Worm (Caenorhabditis elegans) whole organism, early embryonic: ENCODE data around the gene F57G9.3.

Experiments
- B0310.2 ChIP-seq: sonication (generic microtip); optimal IDR thresholded peaks from 2 replicates; lab custom pipeline; 2016; ENCODE audit warnings: mild to moderate bottlenecking, missing genetic modification characterization, missing compliant biosample characterization
- F13C5.2 ChIP-seq: sonication (generic microtip); optimal IDR thresholded peaks from 2 replicates; lab custom pipeline; 2017; ENCODE audit warnings: mild to moderate bottlenecking, missing genetic modification characterization, inconsistent platforms, missing compliant biosample characterization
- aly-1 ChIP-seq: sonication (generic microtip); optimal IDR thresholded peaks from 2 replicates; lab custom pipeline; 2016; ENCODE audit warnings: missing genetic modification characterization, missing compliant biosample characterization
- ama-1 ChIP-seq: fragments of 150-350 bp; optimal IDR thresholded peaks from 2 replicates; lab custom pipeline; 2014
- ceh-13 ChIP-seq: fragments of 200-800 bp; sonication (Bioruptor generic); optimal IDR thresholded peaks from 2 replicates; lab custom pipeline; 2018; ENCODE audit warnings: mild to moderate bottlenecking, missing genetic modification characterization, missing compliant biosample characterization
- ceh-36 ChIP-seq: sonication (generic microtip); optimal IDR thresholded peaks from 2 replicates; lab custom pipeline; 2016; ENCODE audit warnings: missing genetic modification characterization, inconsistent platforms, missing compliant biosample characterization
- ets-7 ChIP-seq: sonication (generic microtip); optimal IDR thresholded peaks from 2 replicates; lab custom pipeline; 2016; ENCODE audit warnings: missing genotype, missing genetic modification characterization, missing compliant biosample characterization
- flt-1 ChIP-seq: fragments of 200-800 bp; sonication (Bioruptor generic); IDR thresholded peaks from 2 replicates; pipeline ENCODE4 v1.3.6; 2022; ENCODE audit warnings: missing genetic modification characterization, missing compliant biosample characterization
- hmbx-1 ChIP-seq: sonication (generic microtip); optimal IDR thresholded peaks from 2 replicates; lab custom pipeline; 2016; ENCODE audit warnings: mild to moderate bottlenecking, missing genetic modification characterization, missing compliant biosample characterization
- hmg-4 ChIP-seq: fragments of 200-800 bp; sonication (Bioruptor generic); optimal IDR thresholded peaks from 2 replicates; lab custom pipeline; 2018; ENCODE audit warnings: mild to moderate bottlenecking, missing genetic modification characterization, missing compliant biosample characterization
- hnd-1 ChIP-seq: sonication (generic microtip); optimal IDR thresholded peaks from 2 replicates; lab custom pipeline; 2016; ENCODE audit warnings: missing genetic modification characterization, missing compliant biosample characterization
- pes-1 ChIP-seq: fragments of 200-800 bp; sonication (Bioruptor generic); IDR thresholded peaks from 2 replicates; pipeline ENCODE4 v1.3.6; 2022; ENCODE audit warnings: missing genetic modification reagents, missing genetic modification characterization, missing compliant biosample characterization
- scrt-1 ChIP-seq: fragments of 200-800 bp; sonication (Bioruptor generic); IDR thresholded peaks from 2 replicates; pipeline ENCODE4 v1.3.6; 2022; ENCODE audit warnings: missing genetic modification characterization, missing compliant biosample characterization
- sea-1 ChIP-seq: fragments of 200-800 bp; sonication (Bioruptor generic); conservative IDR thresholded peaks from 2 replicates; pipeline ENCODE4 v1.3.6; 2022; ENCODE audit warnings: missing genetic modification characterization, missing compliant biosample characterization
- tbx-11 ChIP-seq: fragments of 200-800 bp; sonication (Bioruptor generic); IDR thresholded peaks from 2 replicates; pipeline ENCODE4 v1.3.6; 2022; ENCODE audit warnings: missing genetic modification characterization, missing compliant biosample characterization
- tbx-37 ChIP-seq: fragments of 200-800 bp; sonication (Bioruptor generic); conservative IDR thresholded peaks from 2 replicates; pipeline ENCODE4 v1.3.6; 2022; ENCODE audit warnings: missing genetic modification reagents, missing genetic modification characterization, missing compliant biosample characterization
- tra-4 ChIP-seq: sonication (generic microtip); optimal IDR thresholded peaks from 2 replicates; lab custom pipeline; 2017; ENCODE audit warnings: missing genetic modification characterization, missing compliant biosample characterization

The F57G9.3 gene

ce11 chrII:12410107-12410506, at the start of gene F57G9.3:
Gene F57G9.3 (minus strand): TSS chrII:12410207.
- TF ChIP-seq flt-1 (GFP tag; lab: Robert Waterston, UW) = no peak
- no peak for TF ChIP-seq ceh-36 (tag; lab: Kevin White, UChicago)
- TF ChIP-seq sea-1 (GFP tag; lab: Robert Waterston, UW) = no peak

ce11 chrII:12459422-12459821, 49.4 kb upstream of the F57G9.3 start, which contains the start of gene tag-281:
Gene tag-281 (plus strand): TSS chrII:12459761.
- TF ChIP-seq flt-1 (GFP tag; lab: Robert Waterston, UW) (peak; percentile 54; the same call in 1 of the 2 replicates), hmg-4 (no peak)

ce11 chrII:12457275-12457674, 47.3 kb upstream of the F57G9.3 start, which contains the start of gene sre-38:
Gene sre-38 (plus strand): TSS chrII:12457575.
- TF ChIP-seq ets-7 (tag; lab: Kevin White, UChicago) (no peak), tra-4 (tag; lab: Kevin White, UChicago) (no peak), hmg-4 (no peak), tbx-11 (GFP tag; lab: Robert Waterston, UW) (no peak), B0310.2 (tag; lab: Kevin White, UChicago) (no peak), scrt-1 (no peak), hmbx-1 (no peak), flt-1 (GFP tag; lab: Robert Waterston, UW) (no peak), ama-1 (lab: Kevin White, UChicago) (no peak), hnd-1 (tag; lab: Kevin White, UChicago) (no peak), ceh-36 (tag; lab: Kevin White, UChicago) (no peak), ceh-13 (GFP tag; lab: Kevin White, UChicago) (no peak), tbx-37 (GFP tag; lab: Robert Waterston, UW) (no peak), sea-1 (GFP tag; lab: Robert Waterston, UW) (no peak), pes-1 (no peak), F13C5.2 (tag; lab: Kevin White, UChicago) (no peak), aly-1 (tag; lab: Kevin White, UChicago) (no peak)

DNA sequence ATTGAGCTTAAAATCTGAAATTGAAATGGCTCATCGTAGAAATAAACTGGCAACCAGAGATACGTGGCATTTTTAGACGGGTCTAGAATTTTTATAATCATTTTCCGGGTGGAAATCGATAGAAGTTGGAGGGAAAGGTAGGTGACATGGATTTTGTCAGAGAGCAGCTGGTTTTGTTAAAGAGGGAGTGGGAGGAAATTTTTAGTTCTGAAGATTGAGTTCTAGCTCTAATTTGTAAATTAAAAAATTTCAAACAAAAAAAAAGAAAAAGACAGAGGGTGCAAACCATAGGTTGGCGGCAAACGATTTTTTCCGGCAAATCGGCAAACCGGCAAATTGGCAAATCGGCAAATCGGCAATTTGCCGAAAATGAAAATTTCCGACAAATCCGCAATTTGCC, 46.6 kb upstream of the F57G9.3 start, which contains the start of gene sre-32:
Gene sre-32, minus strand, starts transcription at position 101 of the 400 bp plus-strand sequence.
- TF ChIP-seq tbx-11 (GFP tag; lab: Robert Waterston, UW) (no peak), aly-1 (tag; lab: Kevin White, UChicago) (no peak), tbx-37 (GFP tag; lab: Robert Waterston, UW) (no peak), tra-4 (tag; lab: Kevin White, UChicago) (no peak), ets-7 (tag; lab: Kevin White, UChicago) (no peak), hmg-4 (no peak), flt-1 (GFP tag; lab: Robert Waterston, UW) (no peak), hnd-1 (tag; lab: Kevin White, UChicago) (no peak), hmbx-1 (no peak), pes-1 (no peak), ceh-13 (GFP tag; lab: Kevin White, UChicago) (no peak), ceh-36 (tag; lab: Kevin White, UChicago) (no peak), ama-1 (lab: Kevin White, UChicago) (no peak), B0310.2 (tag; lab: Kevin White, UChicago) (no peak), scrt-1 (no peak)

DNA sequence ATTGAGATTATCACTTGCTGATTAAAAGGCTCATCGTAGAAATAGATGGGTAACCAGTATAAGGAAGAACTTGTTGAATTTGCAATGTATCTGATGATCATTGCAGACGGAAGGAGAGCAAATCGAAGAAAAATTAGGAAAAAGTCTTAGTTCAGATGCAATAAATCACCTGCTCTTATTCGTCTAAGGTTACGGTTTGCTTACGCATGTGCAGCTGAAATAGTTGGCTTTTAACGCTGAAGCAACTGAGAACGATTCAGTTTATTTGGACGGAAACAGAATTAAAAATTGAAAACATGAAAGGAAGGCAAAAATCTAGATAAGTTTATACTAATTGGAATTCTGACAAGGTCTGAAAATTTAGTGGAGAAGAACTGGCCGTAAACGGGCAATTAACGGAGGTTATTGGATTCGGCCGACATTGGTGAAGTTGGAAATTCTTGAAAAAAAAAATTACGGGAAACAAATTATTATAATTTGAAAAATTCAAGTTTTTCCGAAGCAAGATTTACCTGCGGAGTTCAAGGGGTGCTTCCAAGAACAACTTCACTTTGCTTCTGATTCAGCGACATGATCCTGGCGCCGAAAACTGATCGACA, 42.8 kb upstream of the F57G9.3 start, which contains the start of the genes sre-35 and sre-33:
Gene sre-35, minus strand, starts transcription at position 101 of the 599 bp plus-strand sequence.
Gene sre-33, plus strand, starts transcription at position 549 of the 599 bp plus-strand sequence.
- no peak for TF ChIP-seq aly-1 (tag; lab: Kevin White, UChicago)
- TF ChIP-seq pes-1 = no peak
- TF ChIP-seq tra-4 (tag; lab: Kevin White, UChicago) = no peak
- no peak for TF ChIP-seq F13C5.2 (tag; lab: Kevin White, UChicago)
- TF ChIP-seq tbx-37 (GFP tag; lab: Robert Waterston, UW) = no peak
- no peak for TF ChIP-seq tbx-11 (GFP tag; lab: Robert Waterston, UW)
- no peak for TF ChIP-seq ets-7 (tag; lab: Kevin White, UChicago)
- TF ChIP-seq hnd-1 (tag; lab: Kevin White, UChicago) = no peak
- TF ChIP-seq scrt-1 = no peak
- TF ChIP-seq hmbx-1 = no peak
- no peak for TF ChIP-seq sea-1 (GFP tag; lab: Robert Waterston, UW)
- TF ChIP-seq flt-1 (GFP tag; lab: Robert Waterston, UW) = no peak
- no peak for TF ChIP-seq ceh-13 (GFP tag; lab: Kevin White, UChicago)
- no peak for TF ChIP-seq hmg-4

ce11 chrII:12449849-12450248, 39.8 kb upstream of the F57G9.3 start, which contains the start of gene sre-34:
Gene sre-34 (plus strand): TSS chrII:12450149.
- no peak for TF ChIP-seq ets-7 (tag; lab: Kevin White, UChicago)
- TF ChIP-seq tbx-37 (GFP tag; lab: Robert Waterston, UW) = no peak
- TF ChIP-seq scrt-1 = no peak
- TF ChIP-seq ceh-13 (GFP tag; lab: Kevin White, UChicago) = no peak
- TF ChIP-seq tbx-11 (GFP tag; lab: Robert Waterston, UW) = no peak
- TF ChIP-seq hmbx-1 = no peak
- no peak for TF ChIP-seq tra-4 (tag; lab: Kevin White, UChicago)
- TF ChIP-seq B0310.2 (tag; lab: Kevin White, UChicago) = no peak
- no peak for TF ChIP-seq pes-1
- no peak for TF ChIP-seq ceh-36 (tag; lab: Kevin White, UChicago)
- TF ChIP-seq ama-1 (lab: Kevin White, UChicago) = no peak
- no peak for TF ChIP-seq hmg-4
- TF ChIP-seq sea-1 (GFP tag; lab: Robert Waterston, UW) = no peak
- no peak for TF ChIP-seq aly-1 (tag; lab: Kevin White, UChicago)
- no peak for TF ChIP-seq hnd-1 (tag; lab: Kevin White, UChicago)
- TF ChIP-seq flt-1 (GFP tag; lab: Robert Waterston, UW) = no peak
- TF ChIP-seq F13C5.2 (tag; lab: Kevin White, UChicago) = no peak

- TF ChIP-seq pes-1 = no peak
- TF ChIP-seq sea-1 (GFP tag; lab: Robert Waterston, UW) = no peak
- TF ChIP-seq F13C5.2 (tag; lab: Kevin White, UChicago) = no peak
- TF ChIP-seq scrt-1 = no peak
- TF ChIP-seq tra-4 (tag; lab: Kevin White, UChicago) = no peak
Measured at ce11 chrII:12448241-12448640, 38.2 kb upstream of the F57G9.3 start, which contains the start of gene srh-27. Gene srh-27 (plus strand): TSS chrII:12448541.
